Fruit fly (Drosophila melanogaster): ENCODE measurements around the gene Set.

The Set gene

dm6 chr3R:15265406-15266040 is 2.2 kb downstream of the Set start, which contains the start of gene ATPsynO (continued):
- TF ChIP-seq Oaz (GFP tag; IDR thresholded peaks at IDR 0.05), result no peak
- TF ChIP-seq chinmo (GFP tag; IDR thresholded peaks at IDR 0.05; ENCODE audit: partially characterized antibody), result peak; percentile 59; the same call in 1 of the 4 replicates
- TF ChIP-seq al (GFP tag; IDR thresholded peaks at IDR 0.05), result no peak
- peak; percentile 17 for TF ChIP-seq CHES-1-like (GFP tag; optimal IDR thresholded peaks at IDR 0.05)
- peak; percentile 69 for TF ChIP-seq CG17829 (tag; optimal IDR thresholded peaks at IDR 0.05)
- TF ChIP-seq usp (GFP tag; optimal IDR thresholded peaks at IDR 0.05), result no peak
- TF ChIP-seq CG10321 (GFP tag; IDR thresholded peaks at IDR 0.05), result no peak
- no peak for TF ChIP-seq CG12942 (GFP tag; optimal IDR thresholded peaks at IDR 0.05)
- TF ChIP-seq Poxn (GFP tag; IDR thresholded peaks at IDR 0.05), result no peak
- no peak for TF ChIP-seq her (GFP tag; optimal IDR thresholded peaks at IDR 0.05)
- TF ChIP-seq CG13424 (tag; optimal IDR thresholded peaks at IDR 0.05), result peak; percentile 26
- TF ChIP-seq dpn (GFP tag; optimal IDR thresholded peaks at IDR 0.05), result peak in 1 of 2 experiments; percentile 32
- TF ChIP-seq CG34376 (GFP tag; optimal IDR thresholded peaks at IDR 0.05), result peak; percentile 2
- peak; percentile 11 for TF ChIP-seq pho (GFP tag; optimal IDR thresholded peaks at IDR 0.05)
- TF ChIP-seq YL-1 (GFP tag; optimal IDR thresholded peaks at IDR 0.05), result peak; percentile 97
- TF ChIP-seq Taf1 (GFP tag; IDR thresholded peaks at IDR 0.05), result no peak
- no peak for TF ChIP-seq ara (GFP tag; IDR thresholded peaks at IDR 0.05)
- TF ChIP-seq CG12391 (tag; optimal IDR thresholded peaks at IDR 0.05), result peak; percentile 62
- no peak for TF ChIP-seq CoRest (tag; optimal IDR thresholded peaks at IDR 0.05)
- peak; percentile 76 for TF ChIP-seq HmgZ (tag; optimal IDR thresholded peaks at IDR 0.05)
- TF ChIP-seq CG4707 (GFP tag; optimal IDR thresholded peaks at IDR 0.05), result no peak
- TF ChIP-seq schlank (tag; optimal IDR thresholded peaks at IDR 0.05), result no peak
- TF ChIP-seq zf30C (GFP tag; optimal IDR thresholded peaks at IDR 0.05), result no peak
- peak; percentile 15 for TF ChIP-seq CG17186 (GFP tag; optimal IDR thresholded peaks at IDR 0.05)
- 0 out of 3 replicates have a peak, but pooled peaks have one; percentile 32 for TF ChIP-seq vnd (GFP tag; IDR thresholded peaks at IDR 0.05; ENCODE audit: partially characterized antibody)
- TF ChIP-seq CG10267 (tag; optimal IDR thresholded peaks at IDR 0.05), result peak; percentile 75
- no peak for TF ChIP-seq MTF-1 (GFP tag; optimal IDR thresholded peaks at IDR 0.05; ENCODE audit: borderline replicate concordance)
- peak; percentile 41; the same call in 1 of the 2 replicates for TF ChIP-seq E2f2 (GFP tag; IDR thresholded peaks at IDR 0.05)
- no peak for TF ChIP-seq Dip2 (GFP tag; IDR thresholded peaks at IDR 0.05)
- TF ChIP-seq Dad (GFP tag; optimal IDR thresholded peaks at IDR 0.05), result no peak
- no peak for TF ChIP-seq Chrac-16 (GFP tag; optimal IDR thresholded peaks at IDR 0.05)
- no peak; the same call in 2 of the 3 replicates for TF ChIP-seq CG14860 (GFP tag; IDR thresholded peaks at IDR 0.05; ENCODE audit: partially characterized antibody)
- peak; percentile 20; the same call in 1 of the 2 replicates for TF ChIP-seq unc-4 (GFP tag; IDR thresholded peaks at IDR 0.05; ENCODE audit: partially characterized antibody)
- no peak for TF ChIP-seq Hmx (GFP tag; optimal IDR thresholded peaks at IDR 0.05)
- no peak for TF ChIP-seq CG5953 (GFP tag; IDR thresholded peaks at IDR 0.05)
- no peak for TF ChIP-seq CG15011 (GFP tag; optimal IDR thresholded peaks at IDR 0.05)
- TF ChIP-seq CG17912 (GFP tag; optimal IDR thresholded peaks at IDR 0.05), result peak; percentile 72
- no peak for TF ChIP-seq pfk (GFP tag; optimal IDR thresholded peaks at IDR 0.05)
- no peak for TF ChIP-seq pita (GFP tag; optimal IDR thresholded peaks at IDR 0.05)
- no peak for TF ChIP-seq Asciz (GFP tag; optimal IDR thresholded peaks at IDR 0.05)
- TF ChIP-seq CG9727 (GFP tag; optimal IDR thresholded peaks at IDR 0.05), result no peak
- TF ChIP-seq CG8924 (tag; optimal IDR thresholded peaks at IDR 0.05), result peak; percentile 18
- no peak for TF ChIP-seq Lim3 (GFP tag; IDR thresholded peaks at IDR 0.05)
- peak; percentile 27 for TF ChIP-seq Fer1 (GFP tag; optimal IDR thresholded peaks at IDR 0.05)
- TF ChIP-seq BEAF-32 (GFP tag; optimal IDR thresholded peaks at IDR 0.05), result peak; percentile 57
- TF ChIP-seq dmrt11E (tag; optimal IDR thresholded peaks at IDR 0.05), result peak; percentile 26
- no peak for TF ChIP-seq Dek (tag; optimal IDR thresholded peaks at IDR 0.05)
- peak; percentile 11 for TF ChIP-seq CrebB (tag; optimal IDR thresholded peaks at IDR 0.05)
- no peak for TF ChIP-seq CG8359 (GFP tag; optimal IDR thresholded peaks at IDR 0.05; ENCODE audit: borderline replicate concordance)

Data from whole organism, embryonic.